Fruit fly (Drosophila melanogaster): Measurements from ENCODE around the gene CG9525.

CG9525 gene

DNA sequence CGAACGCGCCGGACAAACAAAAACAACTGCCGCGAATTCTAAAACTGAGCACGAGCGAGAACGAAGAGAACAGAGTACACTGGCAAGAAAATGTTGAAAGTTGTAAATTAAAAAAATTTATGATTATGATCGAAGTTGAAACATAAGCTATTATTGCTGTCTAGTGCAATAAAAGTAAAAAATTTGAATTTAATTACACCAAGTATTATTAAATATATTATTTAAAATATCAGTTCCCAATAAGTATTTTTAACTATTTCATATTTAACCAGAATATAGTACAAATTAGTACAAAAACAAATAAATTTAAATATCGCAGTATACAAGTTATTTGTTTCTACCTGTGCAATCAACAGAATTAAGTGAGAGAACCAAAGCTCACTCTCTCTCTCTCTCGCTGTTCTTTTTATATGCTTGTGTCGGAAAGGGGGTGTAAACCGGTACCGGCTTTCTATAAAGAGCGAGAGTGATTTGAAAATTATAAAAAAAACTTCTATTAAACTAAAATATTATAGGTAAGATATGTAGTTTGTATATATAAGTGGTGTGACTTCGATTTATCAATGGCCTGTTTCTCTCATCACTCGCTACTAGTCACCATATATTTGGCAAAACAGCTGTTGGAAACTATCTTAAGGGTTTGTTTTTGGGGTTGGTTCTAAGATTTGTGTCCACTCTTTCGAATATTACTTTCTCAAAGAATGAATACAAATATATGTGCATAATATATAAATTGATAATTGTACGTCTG lies 10.8 kb downstream of the CG9525 start, which contains the start of gene C1GalTA (continued):
- TF ChIP-seq CG3163 (GFP tag; optimal IDR thresholded peaks at IDR 0.05) (peak; percentile 23), scrt (GFP tag; optimal IDR thresholded peaks at IDR 0.05) (peak; percentile 94), seq (GFP tag; IDR thresholded peaks at IDR 0.05) (peak; percentile 91), grn (GFP tag; optimal IDR thresholded peaks at IDR 0.05) (peak; percentile 64), tx (GFP tag; optimal IDR thresholded peaks at IDR 0.05) (peak; percentile 6), disco-r (GFP tag; optimal IDR thresholded peaks at IDR 0.05) (peak; percentile 58), CG6683 (GFP tag; optimal IDR thresholded peaks at IDR 0.05) (peak; percentile 98), caup (GFP tag; optimal IDR thresholded peaks at IDR 0.05; ENCODE audit: severe bottlenecking) (peak; percentile 96), HmgD (GFP tag; optimal IDR thresholded peaks at IDR 0.05) (no peak), pros (GFP tag; optimal IDR thresholded peaks at IDR 0.05) (peak; percentile 90), CG3847 (GFP tag; IDR thresholded peaks at IDR 0.05) (peak; percentile 92), jing (GFP tag; optimal IDR thresholded peaks at IDR 0.05) (peak; percentile 67), CG12744 (GFP tag; optimal IDR thresholded peaks at IDR 0.05) (no peak), ewg (GFP tag; optimal IDR thresholded peaks at IDR 0.05) (peak; percentile 92), CG14014 (GFP tag; IDR thresholded peaks at IDR 0.05) (peak; percentile 95), H15 (GFP tag; IDR thresholded peaks at IDR 0.05) (peak; percentile 89), CG2889 (GFP tag; IDR thresholded peaks at IDR 0.05) (peak; percentile 86), ATbp (GFP tag; optimal IDR thresholded peaks at IDR 0.05) (peak; percentile 96), YL-1 (GFP tag; optimal IDR thresholded peaks at IDR 0.05) (peak; percentile 90), CG1792 (GFP tag; optimal IDR thresholded peaks at IDR 0.05) (peak; percentile 0), CG13287 (GFP tag; IDR thresholded peaks at IDR 0.05; ENCODE audit: partially characterized antibody) (no peak), CG6854 (GFP tag; optimal IDR thresholded peaks at IDR 0.05) (peak; percentile 98), al (GFP tag; IDR thresholded peaks at IDR 0.05) (peak; percentile 93), insv (GFP tag; optimal IDR thresholded peaks at IDR 0.05) (peak in 1 of 2 experiments; percentile 69), CG6175 (GFP tag; IDR thresholded peaks at IDR 0.05) (peak; percentile 80), crp (GFP tag; optimal IDR thresholded peaks at IDR 0.05) (peak in 1 of 2 experiments; percentile 66), da (GFP tag; optimal IDR thresholded peaks at IDR 0.05) (no peak), Lim3 (GFP tag; IDR thresholded peaks at IDR 0.05) (no peak), Abd-B (GFP tag; optimal IDR thresholded peaks at IDR 0.05) (peak; percentile 97), E2f2 (GFP tag; IDR thresholded peaks at IDR 0.05) (peak; percentile 83), CG11723 (GFP tag; optimal IDR thresholded peaks at IDR 0.05) (peak; percentile 89), Ravus (GFP tag; IDR thresholded peaks at IDR 0.05) (peak; percentile 86), Drgx (GFP tag; IDR thresholded peaks at IDR 0.05) (peak; percentile 97), CG33557 (GFP tag; optimal IDR thresholded peaks at IDR 0.05) (peak; percentile 99), corto (GFP tag; optimal IDR thresholded peaks at IDR 0.05) (peak; percentile 59), NFAT (GFP tag; IDR thresholded peaks at IDR 0.05) (no peak; the same call in 1 of the 2 replicates), CrebB (tag; optimal IDR thresholded peaks at IDR 0.05) (peak; percentile 98), Rfx (GFP tag; IDR thresholded peaks at IDR 0.05) (peak; percentile 94), Hmr (GFP tag; optimal IDR thresholded peaks at IDR 0.05) (peak; percentile 99), CG12071 (GFP tag; optimal IDR thresholded peaks at IDR 0.05) (peak; percentile 80), CG11398 (GFP tag; optimal IDR thresholded peaks at IDR 0.05) (peak; percentile 63), CG1832 (GFP tag; optimal IDR thresholded peaks at IDR 0.05) (no peak), GATAe (GFP tag; conservative IDR thresholded peaks at IDR 0.05) (peak; percentile 91), sens-2 (GFP tag; IDR thresholded peaks at IDR 0.05) (peak; percentile 81), CG6689 (GFP tag; IDR thresholded peaks at IDR 0.05) (peak; percentile 98), CG14710 (tag; optimal IDR thresholded peaks at IDR 0.05) (peak; percentile 99), Bgb (GFP tag; IDR thresholded peaks at IDR 0.05; ENCODE audit: partially characterized antibody) (no peak), ab (GFP tag; optimal IDR thresholded peaks at IDR 0.05) (peak; percentile 22), CG9437 (GFP tag; optimal IDR thresholded peaks at IDR 0.05) (peak; percentile 97)

Measured in whole organism, embryonic.